Fruit fly (Drosophila melanogaster): ENCODE data around the gene CG7970.
A peak's percentile ranks its signal among the peaks of the same experiment; 100 is the strongest.

Gene CG7970

dm6 chr3L:1690727-1691413, 38.3 kb downstream of the CG7970 start (continued):
- peak; percentile 56 for TF ChIP-seq CG16779 (tag; optimal IDR thresholded peaks at IDR 0.05)
- no peak for TF ChIP-seq CG6854 (GFP tag; optimal IDR thresholded peaks at IDR 0.05)
- TF ChIP-seq Ets21C (GFP tag; optimal IDR thresholded peaks at IDR 0.05): peak; percentile 14
- TF ChIP-seq Met (GFP tag; optimal IDR thresholded peaks at IDR 0.05): peak; percentile 65
- TF ChIP-seq net (GFP tag; optimal IDR thresholded peaks at IDR 0.05): peak; percentile 70
- peak; percentile 22 for TF ChIP-seq vri (GFP tag; optimal IDR thresholded peaks at IDR 0.05)
- peak; percentile 83 for TF ChIP-seq CG6808 (GFP tag; optimal IDR thresholded peaks at IDR 0.05)
- TF ChIP-seq CG9139 (GFP tag; optimal IDR thresholded peaks at IDR 0.05): peak; percentile 67
- TF ChIP-seq Lpt (GFP tag; optimal IDR thresholded peaks at IDR 0.05): peak; percentile 39
- peak; percentile 81 for TF ChIP-seq CG32006 (GFP tag; optimal IDR thresholded peaks at IDR 0.05)
- peak; percentile 72 for TF ChIP-seq CG7368 (GFP tag; optimal IDR thresholded peaks at IDR 0.05)
- TF ChIP-seq Eip75B (GFP tag; optimal IDR thresholded peaks at IDR 0.05): peak; percentile 80
- peak; percentile 78 for TF ChIP-seq CG3032 (tag; optimal IDR thresholded peaks at IDR 0.05)

- TF ChIP-seq CG31627 (GFP tag; optimal IDR thresholded peaks at IDR 0.05): peak; percentile 93
- peak; percentile 70 for TF ChIP-seq CG11762 (GFP tag; optimal IDR thresholded peaks at IDR 0.05; ENCODE audit: insufficient read depth)
- TF ChIP-seq CG7368 (GFP tag; optimal IDR thresholded peaks at IDR 0.05): peak; percentile 83
- peak; percentile 84 for TF ChIP-seq Ets21C (GFP tag; optimal IDR thresholded peaks at IDR 0.05)
- peak; percentile 76 for TF ChIP-seq Gug (GFP tag; IDR thresholded peaks at IDR 0.05)
- TF ChIP-seq Blimp-1 (GFP tag; optimal IDR thresholded peaks at IDR 0.05): peak; percentile 73
- no peak for TF ChIP-seq Hr38 (GFP tag; optimal IDR thresholded peaks at IDR 0.05)
- TF ChIP-seq Sox102F (GFP tag; optimal IDR thresholded peaks at IDR 0.05): peak; percentile 91
- no peak for TF ChIP-seq fkh (GFP tag; optimal IDR thresholded peaks at IDR 0.05)
- peak; percentile 93 for TF ChIP-seq Eip75B (GFP tag; optimal IDR thresholded peaks at IDR 0.05)
- TF ChIP-seq CG8319 (GFP tag; optimal IDR thresholded peaks at IDR 0.05): peak; percentile 86
- TF ChIP-seq salr (GFP tag; optimal IDR thresholded peaks at IDR 0.05): peak; percentile 73 to 83
- peak; percentile 78 to 81 for TF ChIP-seq ss (GFP tag; optimal IDR thresholded peaks at IDR 0.05)
- TF ChIP-seq Lpt (GFP tag; optimal IDR thresholded peaks at IDR 0.05): peak; percentile 77
- TF ChIP-seq dac (GFP tag; optimal IDR thresholded peaks at IDR 0.05): peak; percentile 43
- TF ChIP-seq CG8119 (GFP tag; IDR thresholded peaks at IDR 0.05): peak; percentile 87
- peak; percentile 94 for TF ChIP-seq Hr39 (GFP tag; optimal IDR thresholded peaks at IDR 0.05)
- peak; percentile 87 for TF ChIP-seq CG3919 (GFP tag; optimal IDR thresholded peaks at IDR 0.05)
- peak; percentile 90 for TF ChIP-seq lz (GFP tag; optimal IDR thresholded peaks at IDR 0.05)
- TF ChIP-seq Met (GFP tag; optimal IDR thresholded peaks at IDR 0.05): peak; percentile 93
- TF ChIP-seq CG6792 (GFP tag; optimal IDR thresholded peaks at IDR 0.05): peak; percentile 92
- peak; percentile 87 for TF ChIP-seq CG34406 (GFP tag; optimal IDR thresholded peaks at IDR 0.05)
- TF ChIP-seq net (GFP tag; optimal IDR thresholded peaks at IDR 0.05): peak; percentile 87
- TF ChIP-seq Ets96B (tag; optimal IDR thresholded peaks at IDR 0.05): peak; percentile 84
- TF ChIP-seq svp (GFP tag): peak; percentile 96
- TF ChIP-seq topi (GFP tag; optimal IDR thresholded peaks at IDR 0.05): peak; percentile 90
- TF ChIP-seq acj6 (GFP tag; optimal IDR thresholded peaks at IDR 0.05): peak; percentile 90
- peak; percentile 84 for TF ChIP-seq spab (GFP tag; optimal IDR thresholded peaks at IDR 0.05)
- TF ChIP-seq Sox15 (GFP tag; optimal IDR thresholded peaks at IDR 0.05): peak; percentile 85
- TF ChIP-seq eg (GFP tag; IDR thresholded peaks at IDR 0.05): peak; percentile 79
- peak; percentile 48 for TF ChIP-seq CG6276 (GFP tag; optimal IDR thresholded peaks at IDR 0.05)
- TF ChIP-seq fd59A (GFP tag; optimal IDR thresholded peaks at IDR 0.05): peak; percentile 92
- peak; percentile 96 for TF ChIP-seq CG6163 (GFP tag; IDR thresholded peaks at IDR 0.05)
- peak; percentile 83 for TF ChIP-seq CG10669 (GFP tag; optimal IDR thresholded peaks at IDR 0.05)
- peak; percentile 88 for TF ChIP-seq CG6808 (GFP tag; optimal IDR thresholded peaks at IDR 0.05)
- TF ChIP-seq esn (GFP tag; optimal IDR thresholded peaks at IDR 0.05): peak; percentile 94
- TF ChIP-seq CG16779 (tag; optimal IDR thresholded peaks at IDR 0.05): peak; percentile 82
- peak; percentile 87 for TF ChIP-seq cyc (GFP tag; optimal IDR thresholded peaks at IDR 0.05)
- peak; percentile 78 for TF ChIP-seq dsx (GFP tag; optimal IDR thresholded peaks at IDR 0.05; ENCODE audit: poor library complexity, severe bottlenecking)
- peak; percentile 85 for TF ChIP-seq Eip93F (GFP tag; optimal IDR thresholded peaks at IDR 0.05)
- peak; percentile 70 for TF ChIP-seq CG9139 (GFP tag; optimal IDR thresholded peaks at IDR 0.05)
Measured at dm6 chr3L:1692122-1692786, 39.7 kb downstream of the CG7970 start.

Data from whole organism, prepupa.